Fruit fly (Drosophila melanogaster) whole organism, embryonic: ENCODE measurements around the gene mon2.

ENCODE experiments used
- Adf1 ChIP-seq: fragments of 200-800 bp; sonication (Bioruptor generic); IDR thresholded peaks from 2 replicates; pipeline ENCODE4 v1.3.6; 2022; ENCODE audit warnings: missing biosample characterization, missing genetic modification characterization
- Bteb2 ChIP-seq: fragments of 200-800 bp; sonication (Bioruptor generic); optimal IDR thresholded peaks from 2 replicates; lab custom pipeline; 2016; ENCODE audit warnings: missing biosample characterization, missing genetic modification characterization
- CG11456 ChIP-seq: fragments of 200-800 bp; sonication (Bioruptor generic); IDR thresholded peaks from 3 replicates; pipeline ENCODE4 v1.3.6; 2022; ENCODE audit warnings: missing biosample characterization, missing genetic modification characterization
- CG12104 ChIP-seq: fragments of 200-800 bp; sonication (Bioruptor generic); optimal IDR thresholded peaks from 3 replicates; lab custom pipeline; 2016; ENCODE audit warnings: missing biosample characterization, missing genetic modification characterization
- CG15514 ChIP-seq: fragments of 200-800 bp; sonication (Bioruptor generic); optimal IDR thresholded peaks from 3 replicates; lab custom pipeline; 2017; ENCODE audit warnings: missing biosample characterization, missing genetic modification characterization, mild to moderate bottlenecking, moderate library complexity, missing genetic modification reagents
- CG15601 ChIP-seq: fragments of 200-800 bp; sonication (Bioruptor generic); optimal IDR thresholded peaks from 3 replicates; lab custom pipeline; 2019; ENCODE audit warnings: missing biosample characterization, mild to moderate bottlenecking, missing genetic modification characterization, moderate library complexity
- CG1832 ChIP-seq: fragments of 200-800 bp; sonication (Bioruptor generic); optimal IDR thresholded peaks from 2 replicates; lab custom pipeline; 2017; ENCODE audit warnings: missing biosample characterization, mild to moderate bottlenecking, missing genetic modification characterization, inconsistent platforms
- CG34224 ChIP-seq: fragments of 200-800 bp; sonication (Bioruptor generic); IDR thresholded peaks from 3 replicates; pipeline ENCODE4 v1.3.6; 2022; ENCODE audit warnings: missing biosample characterization, missing genetic modification characterization; ENCODE audit not compliant: partially characterized antibody
- CG3838 ChIP-seq: fragments of 200-800 bp; sonication (Bioruptor generic); optimal IDR thresholded peaks from 3 replicates; lab custom pipeline; 2016; ENCODE audit warnings: missing biosample characterization, missing genetic modification characterization
- CG6654 ChIP-seq: fragments of 200-800 bp; sonication (Bioruptor generic); optimal IDR thresholded peaks from 2 replicates; lab custom pipeline; 2017; ENCODE audit warnings: missing biosample characterization, mild to moderate bottlenecking, missing genetic modification characterization
- CG6689 ChIP-seq: fragments of 200-800 bp; sonication (Bioruptor generic); IDR thresholded peaks from 2 replicates; pipeline ENCODE4 v1.3.6; 2022; ENCODE audit warnings: missing biosample characterization, missing genetic modification characterization
- CG6765 ChIP-seq: fragments of 200-800 bp; sonication (Bioruptor generic); optimal IDR thresholded peaks from 3 replicates; lab custom pipeline; 2017; ENCODE audit warnings: missing biosample characterization, mild to moderate bottlenecking, missing genetic modification characterization
- CG6854 ChIP-seq: fragments of 200-800 bp; sonication (Bioruptor generic); optimal IDR thresholded peaks from 3 replicates; lab custom pipeline; 2017; ENCODE audit warnings: missing biosample characterization, mild to moderate bottlenecking, missing genetic modification characterization
- CG7271 ChIP-seq: fragments of 200-800 bp; sonication (Bioruptor generic); optimal IDR thresholded peaks from 2 replicates; lab custom pipeline; 2018; ENCODE audit warnings: missing biosample characterization, mild to moderate bottlenecking, missing genetic modification characterization, moderate library complexity
- CG7556 ChIP-seq: fragments of 200-800 bp; sonication (Bioruptor generic); optimal IDR thresholded peaks from 2 replicates; lab custom pipeline; 2017; ENCODE audit warnings: missing biosample characterization, mild to moderate bottlenecking, missing genetic modification characterization
- Camta ChIP-seq: fragments of 200-800 bp; sonication (Bioruptor generic); optimal IDR thresholded peaks from 2 replicates; lab custom pipeline; 2016; ENCODE audit warnings: missing biosample characterization, missing genetic modification characterization
- Dek ChIP-seq: fragments of 200-800 bp; sonication (Bioruptor generic); optimal IDR thresholded peaks from 3 replicates; lab custom pipeline; 2019; ENCODE audit warnings: missing biosample characterization, mild to moderate bottlenecking, missing genetic modification characterization, moderate library complexity
- Fer1 ChIP-seq: fragments of 200-800 bp; sonication (Bioruptor generic); optimal IDR thresholded peaks from 2 replicates; lab custom pipeline; 2017; ENCODE audit warnings: missing biosample characterization, mild to moderate bottlenecking, missing genetic modification characterization
- HLH3B ChIP-seq: fragments of 200-800 bp; sonication (Bioruptor generic); IDR thresholded peaks from 2 replicates; pipeline ENCODE4 v1.3.6; 2022; ENCODE audit warnings: missing biosample characterization, missing genetic modification characterization
- Hmx ChIP-seq: fragments of 200-800 bp; sonication (Bioruptor generic); optimal IDR thresholded peaks from 2 replicates; lab custom pipeline; 2016; ENCODE audit warnings: missing biosample characterization, missing genetic modification characterization
- Hsf ChIP-seq: fragments of 200-800 bp; sonication (Bioruptor generic); optimal IDR thresholded peaks from 3 replicates; lab custom pipeline; 2016; ENCODE audit warnings: missing biosample characterization, missing genetic modification characterization
- Mad ChIP-seq: fragments of 200-800 bp; sonication (Bioruptor generic); optimal IDR thresholded peaks from 2 replicates; lab custom pipeline; 2016; ENCODE audit warnings: missing biosample characterization, missing genetic modification characterization
- Med ChIP-seq: fragments of 200-800 bp; sonication (Bioruptor generic); peaks from one replicate; lab custom pipeline; 2016; ENCODE audit warnings: missing biosample characterization, missing genetic modification characterization, mild to moderate bottlenecking, inconsistent platforms, moderate library complexity
- Sry-δ ChIP-seq: fragments of 200-800 bp; sonication (Bioruptor generic); optimal IDR thresholded peaks from 2 replicates; lab custom pipeline; 2016; ENCODE audit warnings: missing biosample characterization, missing genetic modification characterization
- TFAM ChIP-seq: fragments of 200-800 bp; sonication (Bioruptor generic); optimal IDR thresholded peaks from 2 replicates; lab custom pipeline; 2017; ENCODE audit warnings: missing biosample characterization, missing genetic modification characterization, inconsistent platforms
- Taf1 ChIP-seq: fragments of 200-800 bp; sonication (Bioruptor generic); IDR thresholded peaks from 2 replicates; pipeline ENCODE4 v1.3.6; 2022; ENCODE audit warnings: missing biosample characterization, missing genetic modification characterization
- Xbp1 ChIP-seq: fragments of 200-800 bp; sonication (Bioruptor generic); optimal IDR thresholded peaks from 3 replicates; lab custom pipeline; 2016; ENCODE audit warnings: missing biosample characterization, mild to moderate bottlenecking, missing genetic modification characterization
- bbx ChIP-seq: fragments of 200-800 bp; sonication (Bioruptor generic); IDR thresholded peaks from 2 replicates; pipeline ENCODE4 v1.3.6; 2022; ENCODE audit warnings: missing biosample characterization, missing genetic modification characterization; ENCODE audit not compliant: partially characterized antibody
- bcd ChIP-seq: fragments of 200-800 bp; sonication (Bioruptor generic); optimal IDR thresholded peaks from 2 replicates; lab custom pipeline; 2017; ENCODE audit warnings: missing biosample characterization, mild to moderate bottlenecking, missing genetic modification characterization
- caup ChIP-seq: fragments of 200-800 bp; sonication (Bioruptor generic); optimal IDR thresholded peaks from 3 replicates; lab custom pipeline; 2017; ENCODE audit warnings: missing biosample characterization, mild to moderate bottlenecking, missing genetic modification characterization, moderate library complexity; ENCODE audit not compliant: severe bottlenecking
- chinmo ChIP-seq: fragments of 200-800 bp; sonication (Bioruptor generic); IDR thresholded peaks from 4 replicates; pipeline ENCODE4 v1.3.6; 2022; ENCODE audit warnings: missing biosample characterization, missing genetic modification characterization; ENCODE audit not compliant: partially characterized antibody
- chn ChIP-seq: fragments of 200-800 bp; sonication (Bioruptor generic); optimal IDR thresholded peaks from 2 replicates; lab custom pipeline; 2016; ENCODE audit warnings: missing biosample characterization, missing genetic modification characterization
- crp ChIP-seq, 2 experiments: fragments of 200-800 bp; sonication (Bioruptor generic); optimal IDR thresholded peaks; 2 replicates in 1 of 2; 3 replicates in 1 of 2; lab custom pipeline; 2017; ENCODE audit warnings: missing biosample characterization in 2 of 2, missing genetic modification characterization in 2 of 2, mild to moderate bottlenecking in 1 of 2, moderate library complexity in 1 of 2
- dan ChIP-seq: fragments of 200-800 bp; sonication (Bioruptor generic); IDR thresholded peaks from 2 replicates; pipeline ENCODE4 v1.3.6; 2022; ENCODE audit warnings: missing biosample characterization, missing genetic modification characterization
- dmrt11E ChIP-seq: fragments of 200-800 bp; sonication (Bioruptor generic); optimal IDR thresholded peaks from 3 replicates; lab custom pipeline; 2018; ENCODE audit warnings: missing biosample characterization, mild to moderate bottlenecking, missing genetic modification characterization, moderate library complexity
- en ChIP-seq: fragments of 200-800 bp; sonication (Bioruptor generic); optimal IDR thresholded peaks from 2 replicates; lab custom pipeline; 2016; ENCODE audit warnings: missing biosample characterization, missing genetic modification characterization
- fd3F ChIP-seq: fragments of 200-800 bp; sonication (Bioruptor generic); optimal IDR thresholded peaks from 2 replicates; lab custom pipeline; 2018; ENCODE audit warnings: missing biosample characterization, mild to moderate bottlenecking, missing genetic modification characterization, moderate library complexity
- fru ChIP-seq: fragments of >200 bp; optimal IDR thresholded peaks from 2 replicates; lab custom pipeline; 2017
- gem ChIP-seq: fragments of 200-800 bp; sonication (Bioruptor generic); optimal IDR thresholded peaks from 2 replicates; lab custom pipeline; 2019; ENCODE audit warnings: missing biosample characterization, mild to moderate bottlenecking, missing genetic modification characterization, moderate library complexity
- grn ChIP-seq: fragments of 200-800 bp; sonication (Bioruptor generic); optimal IDR thresholded peaks from 3 replicates; lab custom pipeline; 2017; ENCODE audit warnings: missing biosample characterization, missing genetic modification characterization
- inv ChIP-seq: fragments of 200-800 bp; sonication (Bioruptor generic); IDR thresholded peaks from 2 replicates; pipeline ENCODE4 v1.3.6; 2022; ENCODE audit warnings: missing biosample characterization, missing genetic modification characterization; ENCODE audit not compliant: partially characterized antibody
- kah ChIP-seq: fragments of 200-800 bp; sonication (Bioruptor generic); optimal IDR thresholded peaks from 2 replicates; lab custom pipeline; 2018; ENCODE audit warnings: missing biosample characterization, mild to moderate bottlenecking, missing genetic modification characterization
- lmd ChIP-seq: fragments of 200-800 bp; sonication (Bioruptor generic); IDR thresholded peaks from 2 replicates; pipeline ENCODE4 v1.3.6; 2022; ENCODE audit warnings: missing biosample characterization, missing genetic modification characterization
- nau ChIP-seq: fragments of 200-800 bp; sonication (Bioruptor generic); optimal IDR thresholded peaks from 3 replicates; lab custom pipeline; 2017; ENCODE audit warnings: missing biosample characterization, mild to moderate bottlenecking, missing genetic modification characterization, missing genetic modification reagents
- prd ChIP-seq, 3 experiments: fragments of >200 bp in 2 of 3; fragments of 200-800 bp in 1 of 3; sonication (Bioruptor generic) in 1 of 3; optimal IDR thresholded peaks in 2 of 3; IDR thresholded peaks in 1 of 3; 2 replicates in 2 of 3; 3 replicates in 1 of 3; pipeline versions ENCODE4 v1.3.6 to Lab custom; 2017 to 2022; ENCODE audit warnings: missing biosample characterization in 1 of 3, missing genetic modification characterization in 1 of 3
- sr ChIP-seq: fragments of 200-800 bp; sonication (Bioruptor generic); IDR thresholded peaks from 3 replicates; pipeline ENCODE4 v1.3.6; 2022; ENCODE audit warnings: missing biosample characterization, missing genetic modification characterization
- vfl ChIP-seq: fragments of 200-800 bp; sonication (Bioruptor generic); optimal IDR thresholded peaks from 2 replicates; lab custom pipeline; 2016; ENCODE audit warnings: missing biosample characterization, missing genetic modification characterization
- vnd ChIP-seq: fragments of 200-800 bp; sonication (Bioruptor generic); IDR thresholded peaks from 3 replicates; pipeline ENCODE4 v1.3.6; 2022; ENCODE audit warnings: missing biosample characterization, missing genetic modification characterization; ENCODE audit not compliant: partially characterized antibody
- wek ChIP-seq: fragments of 200-800 bp; sonication (Bioruptor generic); optimal IDR thresholded peaks from 3 replicates; lab custom pipeline; 2018; ENCODE audit warnings: missing biosample characterization, mild to moderate bottlenecking, missing genetic modification characterization, moderate library complexity
- zfh1 ChIP-seq: fragments of 200-800 bp; sonication (Bioruptor generic); IDR thresholded peaks from 3 replicates; pipeline ENCODE4 v1.3.6; 2022; ENCODE audit warnings: missing biosample characterization, missing genetic modification characterization

The mon2 gene

DNA sequence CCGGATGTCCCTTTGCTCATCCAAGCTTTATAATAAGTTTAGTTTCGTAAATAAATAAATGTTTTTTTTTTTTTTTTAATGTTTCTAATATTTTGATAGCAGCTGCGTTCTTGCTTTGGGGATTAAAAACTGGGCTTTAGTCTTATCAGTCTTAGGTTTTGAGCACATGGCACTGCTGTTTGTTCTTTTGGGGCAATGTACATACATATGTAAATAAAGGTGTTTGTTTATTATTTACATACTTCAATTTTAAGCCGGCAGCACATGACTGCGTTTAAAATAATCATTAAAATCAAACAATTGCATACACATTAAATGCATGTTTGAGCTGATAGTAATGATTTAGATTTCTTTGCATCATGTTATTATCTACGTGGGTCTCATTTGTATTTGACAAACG lies 40.4 kb upstream of the mon2 start (continued):
- TF ChIP-seq kah (peak; percentile 75), vfl (peak; percentile 3), Dek (tag; lab: Kevin White, UChicago) (peak; percentile 48), bcd (GFP tag; lab: Kevin White, UChicago) (peak; percentile 75), chinmo (GFP tag; lab: Robert Waterston, UW) (no peak), Bteb2 (GFP tag; lab: Kevin White, UChicago) (peak; percentile 54), HLH3B (GFP tag; lab: Robert Waterston, UW) (peak; percentile 50; the same call in 1 of the 2 replicates), CG6689 (GFP tag; lab: Robert Waterston, UW) (peak; percentile 62), chn (peak; percentile 51), Hsf (peak; percentile 45), CG3838 (peak; percentile 71), CG7271 (tag; lab: Kevin White, UChicago) (peak; percentile 31), CG6765 (no peak), gem (tag; lab: Kevin White, UChicago) (peak; percentile 85), CG12104 (peak; percentile 86), fru (lab: Kevin White, UChicago) (no peak), CG11456 (GFP tag; lab: Robert Waterston, UW) (no peak), prd (optimal IDR thresholded peaks at IDR 0.05; lab: Kevin White, UChicago) (no peak), prd (GFP tag; IDR thresholded peaks at IDR 0.05; lab: Robert Waterston, UW) (0 out of 3 replicates have a peak, but pooled peaks have one; percentile 38), Taf1 (GFP tag; lab: Robert Waterston, UW) (no peak), Med (GFP tag; lab: Kevin White, UChicago) (peak; percentile 90), grn (GFP tag; lab: Kevin White, UChicago) (peak; percentile 74), lmd (GFP tag; lab: Robert Waterston, UW) (no peak), Camta (GFP tag; lab: Kevin White, UChicago) (peak; percentile 78), CG15601 (tag; lab: Kevin White, UChicago) (peak; percentile 95), vnd (GFP tag; lab: Robert Waterston, UW) (no peak), en (GFP tag; lab: Kevin White, UChicago) (peak; percentile 76), CG7556 (GFP tag; lab: Kevin White, UChicago) (peak; percentile 82), CG1832 (GFP tag; lab: Kevin White, UChicago) (no peak), Sry-δ (GFP tag; lab: Kevin White, UChicago) (peak; percentile 31), Hmx (no peak), Adf1 (GFP tag; lab: Robert Waterston, UW) (no peak), bbx (no peak), CG6654 (GFP tag; lab: Kevin White, UChicago) (no peak), Mad (GFP tag; lab: Kevin White, UChicago) (peak; percentile 62), dmrt11E (tag; lab: Kevin White, UChicago) (peak; percentile 85), caup (GFP tag; lab: Kevin White, UChicago) (peak; percentile 79), Fer1 (GFP tag; lab: Kevin White, UChicago) (peak; percentile 55), nau (peak; percentile 88), wek (GFP tag; lab: Kevin White, UChicago) (peak; percentile 91), fd3F (GFP tag; lab: Kevin White, UChicago) (peak; percentile 66), inv (GFP tag; lab: Robert Waterston, UW) (no peak), sr (peak; percentile 55; the same call in 1 of the 3 replicates), CG34224 (GFP tag; lab: Robert Waterston, UW) (no peak), zfh1 (GFP tag; lab: Robert Waterston, UW) (peak; percentile 88), CG15514 (GFP tag; lab: Kevin White, UChicago) (peak; percentile 54), TFAM (GFP tag; lab: Kevin White, UChicago) (peak; percentile 81), CG6854 (GFP tag; lab: Kevin White, UChicago) (peak; percentile 58), Xbp1 (GFP tag; lab: Kevin White, UChicago) (peak; percentile 58), crp (GFP tag; optimal IDR thresholded peaks at IDR 0.05; lab: Kevin White, UChicago) (peak in 1 of 2 experiments; percentile 19), dan (GFP tag; lab: Robert Waterston, UW) (no peak)
